Worm (Caenorhabditis elegans) whole organism, L4 larva: ENCODE measurements around the gene F53F1.3.

Experiments used
- F10B5.3 ChIP-seq: sonication (generic microtip); optimal IDR thresholded peaks from 2 replicates; lab custom pipeline; 2016; ENCODE audit warnings: mild to moderate bottlenecking, missing genetic modification characterization, missing compliant biosample characterization
- F49E8.2 ChIP-seq: sonication (generic microtip); optimal IDR thresholded peaks from 2 replicates; lab custom pipeline; 2016; ENCODE audit warnings: missing compliant biosample characterization, mild to moderate bottlenecking, missing genetic modification characterization, borderline replicate concordance
- Y105C5A.15 ChIP-seq: fragments of 200-800 bp; sonication (Bioruptor generic); IDR thresholded peaks from 2 replicates; pipeline ENCODE4 v1.3.6; 2022; ENCODE audit warnings: missing genetic modification characterization, missing compliant biosample characterization
- Y5F2A.4 ChIP-seq: fragments of 200-800 bp; sonication (Bioruptor generic); optimal IDR thresholded peaks from 2 replicates; lab custom pipeline; 2018; ENCODE audit warnings: mild to moderate bottlenecking, missing genetic modification characterization, missing compliant biosample characterization
- ZK337.2 ChIP-seq: fragments of 200-800 bp; sonication (Bioruptor generic); IDR thresholded peaks from 2 replicates; pipeline ENCODE4 v1.3.6; 2022; ENCODE audit warnings: missing genetic modification reagents, missing genetic modification characterization, missing compliant biosample characterization
- aha-1 ChIP-seq: fragments of 150-350 bp; peaks from one replicate; lab custom pipeline; 2014; ENCODE audit warnings: missing biosample characterization, missing genetic modification characterization
- ama-1 ChIP-seq: fragments of 150-350 bp; optimal IDR thresholded peaks from 2 replicates; lab custom pipeline; 2014; ENCODE audit warnings: inconsistent platforms, mixed read lengths
- arid-1 ChIP-seq: fragments of 200-800 bp; sonication (Bioruptor generic); conservative IDR thresholded peaks from 2 replicates; pipeline ENCODE4 v1.3.6; 2022; ENCODE audit warnings: missing genetic modification reagents, missing genetic modification characterization, missing compliant biosample characterization
- attf-4 ChIP-seq: sonication (generic microtip); optimal IDR thresholded peaks from 3 replicates; lab custom pipeline; 2017; ENCODE audit warnings: missing biosample characterization, missing genetic modification characterization
- ceh-32 ChIP-seq: sonication (generic microtip); optimal IDR thresholded peaks from 2 replicates; lab custom pipeline; 2016; ENCODE audit warnings: mild to moderate bottlenecking, missing genetic modification characterization, missing compliant biosample characterization; ENCODE audit not compliant: poor library complexity
- ceh-82 ChIP-seq: sonication (generic microtip); optimal IDR thresholded peaks from 2 replicates; lab custom pipeline; 2017; ENCODE audit warnings: missing biosample characterization, missing genetic modification characterization
- ctbp-1 ChIP-seq: fragments of 200-800 bp; sonication (Bioruptor generic); IDR thresholded peaks from 2 replicates; pipeline ENCODE4 v1.3.6; 2022; ENCODE audit warnings: missing genetic modification reagents, missing genetic modification characterization, missing compliant biosample characterization
- daf-12 ChIP-seq: fragments of 150-350 bp; optimal IDR thresholded peaks from 2 replicates; lab custom pipeline; 2014; ENCODE audit warnings: missing biosample characterization, missing genetic modification reagents, missing genetic modification characterization
- dmd-8 ChIP-seq: fragments of 200-800 bp; sonication (Bioruptor generic); IDR thresholded peaks from 2 replicates; pipeline ENCODE4 v1.3.6; 2022; ENCODE audit warnings: missing genetic modification characterization, missing compliant biosample characterization
- dmd-9 ChIP-seq: fragments of 200-800 bp; sonication (Bioruptor generic); IDR thresholded peaks from 2 replicates; pipeline ENCODE4 v1.3.6; 2022; ENCODE audit warnings: missing genetic modification reagents, missing genetic modification characterization, missing compliant biosample characterization
- dpl-1 ChIP-seq: fragments of 150-350 bp; optimal IDR thresholded peaks from 2 replicates; lab custom pipeline; 2014; ENCODE audit warnings: missing biosample characterization, missing genetic modification reagents, missing genetic modification characterization
- dve-1 ChIP-seq: sonication (generic microtip); optimal IDR thresholded peaks from 2 replicates; lab custom pipeline; 2017; ENCODE audit warnings: antibody characterized with exemption, mild to moderate bottlenecking, missing genetic modification characterization, missing compliant biosample characterization; ENCODE audit not compliant: insufficient read depth
- egl-27 ChIP-seq: sonication (generic microtip); optimal IDR thresholded peaks from 3 replicates; lab custom pipeline; 2017; ENCODE audit warnings: missing biosample characterization, missing genetic modification reagents, missing genetic modification characterization
- egl-43 ChIP-seq: fragments of 200-800 bp; sonication (Bioruptor generic); IDR thresholded peaks from 2 replicates; pipeline ENCODE4 v1.3.6; 2022; ENCODE audit warnings: missing genetic modification reagents, missing genetic modification characterization, missing compliant biosample characterization
- fkh-10 ChIP-seq: fragments of 150-350 bp; optimal IDR thresholded peaks from 2 replicates; lab custom pipeline; 2014; ENCODE audit warnings: missing biosample characterization, missing genetic modification reagents, missing genetic modification characterization
- fos-1 ChIP-seq: fragments of 150-350 bp; optimal IDR thresholded peaks from 2 replicates; lab custom pipeline; 2014; ENCODE audit warnings: missing biosample characterization, missing genetic modification characterization
- gei-8 ChIP-seq: fragments of 200-800 bp; sonication (Bioruptor generic); optimal IDR thresholded peaks from 2 replicates; lab custom pipeline; 2018; ENCODE audit warnings: mild to moderate bottlenecking, missing genetic modification characterization, missing compliant biosample characterization
- hif-1 ChIP-seq, 2 experiments: sonication (generic microtip); optimal IDR thresholded peaks; 2 replicates each; lab custom pipeline; 2016 to 2017; ENCODE audit warnings: missing compliant biosample characterization in 2 of 2, missing genetic modification characterization in 2 of 2, missing genetic modification reagents in 2 of 2, missing genotype in 2 of 2, mild to moderate bottlenecking in 1 of 2
- lim-7 ChIP-seq: fragments of 200-800 bp; sonication (Bioruptor generic); IDR thresholded peaks from 2 replicates; pipeline ENCODE4 v1.3.6; 2022; ENCODE audit warnings: missing genetic modification characterization, missing compliant biosample characterization
- lin-15B ChIP-seq: fragments of 150-350 bp; sonication (generic microtip); optimal IDR thresholded peaks from 3 replicates; lab custom pipeline; 2014; ENCODE audit warnings: missing biosample characterization, missing genetic modification characterization
- lin-29 ChIP-seq: fragments of 200-800 bp; sonication (Bioruptor generic); IDR thresholded peaks from 2 replicates; pipeline ENCODE4 v1.3.6; 2022; ENCODE audit warnings: missing genetic modification reagents, missing genetic modification characterization, missing compliant biosample characterization
- lin-39 ChIP-seq: fragments of 150-350 bp; optimal IDR thresholded peaks from 2 replicates; lab custom pipeline; 2014; ENCODE audit warnings: missing biosample characterization, missing genetic modification reagents, missing genetic modification characterization
- lsy-2 ChIP-seq, 2 experiments: fragments of 150-350 bp in 1 of 2; sonication (generic microtip) in 1 of 2; optimal IDR thresholded peaks; 2 replicates each; lab custom pipeline; 2014 to 2017; ENCODE audit warnings: missing biosample characterization in 2 of 2, missing genetic modification characterization in 2 of 2
- mes-2 ChIP-seq: sonication (generic microtip); optimal IDR thresholded peaks from 2 replicates; lab custom pipeline; 2016; ENCODE audit warnings: missing genotype, mild to moderate bottlenecking, missing genetic modification characterization, missing compliant biosample characterization; ENCODE audit not compliant: poor library complexity, severe bottlenecking
- mxl-2 ChIP-seq: fragments of 200-800 bp; sonication (Bioruptor generic); conservative IDR thresholded peaks from 2 replicates; pipeline ENCODE4 v1.3.6; 2022; ENCODE audit warnings: missing genetic modification reagents, missing genetic modification characterization, missing compliant biosample characterization
- mxl-3 ChIP-seq: fragments of 200-800 bp; sonication (Bioruptor generic); optimal IDR thresholded peaks from 2 replicates; lab custom pipeline; 2018; ENCODE audit warnings: mild to moderate bottlenecking, missing genetic modification characterization, missing compliant biosample characterization
- nhr-10 ChIP-seq: fragments of 150-350 bp; optimal IDR thresholded peaks from 2 replicates; lab custom pipeline; 2014; ENCODE audit warnings: missing biosample characterization, missing genetic modification characterization
- nhr-42 ChIP-seq: fragments of 200-800 bp; sonication (Bioruptor generic); IDR thresholded peaks from 2 replicates; pipeline ENCODE4 v1.3.6; 2022; ENCODE audit warnings: missing genetic modification characterization, missing compliant biosample characterization
- nhr-6 ChIP-seq: fragments of 150-350 bp; optimal IDR thresholded peaks from 2 replicates; lab custom pipeline; 2014; ENCODE audit warnings: missing biosample characterization, missing genetic modification characterization
- nhr-77 ChIP-seq: fragments of 150-350 bp; optimal IDR thresholded peaks from 2 replicates; lab custom pipeline; 2014; ENCODE audit warnings: missing biosample characterization, missing genetic modification characterization
- php-3 ChIP-seq: fragments of 200-800 bp; sonication (Bioruptor generic); IDR thresholded peaks from 2 replicates; pipeline ENCODE4 v1.3.6; 2022; ENCODE audit warnings: missing genetic modification reagents, missing genetic modification characterization, missing compliant biosample characterization
- rbr-2 ChIP-seq: sonication (generic microtip); optimal IDR thresholded peaks from 2 replicates; lab custom pipeline; 2016; ENCODE audit warnings: missing genotype, missing genetic modification characterization, missing compliant biosample characterization
- saeg-2 ChIP-seq: fragments of 200-800 bp; sonication (Bioruptor generic); IDR thresholded peaks from 2 replicates; pipeline ENCODE4 v1.3.6; 2022; ENCODE audit warnings: missing genetic modification reagents, missing genetic modification characterization, missing compliant biosample characterization
- set-16 ChIP-seq: fragments of 200-800 bp; sonication (Bioruptor generic); IDR thresholded peaks from 2 replicates; pipeline ENCODE4 v1.3.6; 2022; ENCODE audit warnings: missing genetic modification reagents, missing genetic modification characterization, missing compliant biosample characterization
- snpc-4 ChIP-seq: fragments of 150-350 bp; optimal IDR thresholded peaks from 2 replicates; lab custom pipeline; 2014; ENCODE audit warnings: missing biosample characterization, missing genetic modification characterization
- spr-3 ChIP-seq: fragments of 200-800 bp; sonication (Bioruptor generic); optimal IDR thresholded peaks from 2 replicates; lab custom pipeline; 2018; ENCODE audit warnings: mild to moderate bottlenecking, missing genetic modification characterization, missing compliant biosample characterization
- tag-97 ChIP-seq: fragments of 200-800 bp; sonication (Bioruptor generic); IDR thresholded peaks from 2 replicates; pipeline ENCODE4 v1.3.6; 2022; ENCODE audit warnings: missing genetic modification characterization, missing compliant biosample characterization
- tra-1 ChIP-seq: fragments of 200-800 bp; sonication (Bioruptor generic); IDR thresholded peaks from 2 replicates; pipeline ENCODE4 v1.3.6; 2022; ENCODE audit warnings: missing genetic modification reagents, missing genetic modification characterization, missing compliant biosample characterization
- vab-7 ChIP-seq: fragments of 200-800 bp; sonication (Bioruptor generic); IDR thresholded peaks from 2 replicates; pipeline ENCODE4 v1.3.6; 2022; ENCODE audit warnings: missing genetic modification reagents, missing genetic modification characterization, missing compliant biosample characterization
- zfp-2 ChIP-seq: sonication (generic microtip); optimal IDR thresholded peaks from 2 replicates; lab custom pipeline; 2016; ENCODE audit warnings: mild to moderate bottlenecking, missing genetic modification characterization, missing compliant biosample characterization
- zip-2 ChIP-seq: fragments of 150-350 bp; optimal IDR thresholded peaks from 2 replicates; lab custom pipeline; 2014; ENCODE audit warnings: missing biosample characterization, missing genetic modification characterization

Gene F53F1.3

ce11 chrV:13453334-13453733 lies 45.3 kb downstream of the F53F1.3 start, which contains the start of gene lurp-2:
Gene lurp-2 (plus strand): TSS chrV:13453634.
- no peak for TF ChIP-seq dmd-8
- TF ChIP-seq ama-1 (lab: Kevin White, UChicago) = no peak
- no peak for TF ChIP-seq hif-1 (tag; optimal IDR thresholded peaks at IDR 0.05; lab: Kevin White, UChicago)
- TF ChIP-seq aha-1 (tag; lab: Kevin White, UChicago) = no peak
- no peak for TF ChIP-seq lin-29 (GFP tag; lab: Robert Waterston, UW)
- TF ChIP-seq snpc-4 (tag; lab: Kevin White, UChicago) = no peak
- TF ChIP-seq vab-7 (GFP tag; lab: Robert Waterston, UW) = no peak
- TF ChIP-seq mxl-3 = no peak
- TF ChIP-seq nhr-77 (tag; lab: Kevin White, UChicago) = no peak
- TF ChIP-seq lim-7 (GFP tag; lab: Robert Waterston, UW) = no peak
- TF ChIP-seq attf-4 (tag; lab: Kevin White, UChicago) = no peak
- no peak for TF ChIP-seq fkh-10 (GFP tag; lab: Kevin White, UChicago)
- TF ChIP-seq ceh-32 (tag; lab: Kevin White, UChicago) = no peak
- no peak for TF ChIP-seq Y5F2A.4 (GFP tag; lab: Kevin White, UChicago)

ce11 chrV:13455448-13455847 lies 47.4 kb downstream of the F53F1.3 start, which contains the start of gene lurp-3:
Gene lurp-3 (plus strand): TSS chrV:13455748.
- TF ChIP-seq F49E8.2 = no peak
- TF ChIP-seq fos-1 (tag; lab: Kevin White, UChicago) = no peak
- no peak for TF ChIP-seq ceh-82 (tag; lab: Kevin White, UChicago)
- TF ChIP-seq egl-43 (GFP tag; lab: Robert Waterston, UW) = no peak
- TF ChIP-seq saeg-2 (GFP tag; lab: Robert Waterston, UW) = no peak
- no peak for TF ChIP-seq nhr-42 (GFP tag; lab: Robert Waterston, UW)
- no peak for TF ChIP-seq zip-2 (tag; lab: Kevin White, UChicago)
- TF ChIP-seq ZK337.2 (GFP tag; lab: Robert Waterston, UW) = no peak

- peak; percentile 35 for TF ChIP-seq dpl-1 (GFP tag; lab: Kevin White, UChicago)
- TF ChIP-seq lim-7 (GFP tag; lab: Robert Waterston, UW) = no peak
- TF ChIP-seq nhr-6 (tag; lab: Kevin White, UChicago) = peak; percentile 52
Observed at ce11 chrV:13457858-13458257, 49.8 kb downstream of the F53F1.3 start, which contains the start of gene F25H9.2. Gene F25H9.2 (plus strand): TSS chrV:13458083.

- TF ChIP-seq lin-15B (tag; lab: Kevin White, UChicago) = no peak
- no peak for TF ChIP-seq arid-1 (GFP tag; lab: Robert Waterston, UW)
- no peak for TF ChIP-seq Y105C5A.15 (GFP tag; lab: Robert Waterston, UW)
- no peak for TF ChIP-seq lin-39
- peak; percentile 53 for TF ChIP-seq mes-2 (tag; lab: Kevin White, UChicago)
- TF ChIP-seq mxl-2 = no peak
- TF ChIP-seq nhr-10 = no peak
- TF ChIP-seq mxl-3 = no peak
- no peak for TF ChIP-seq lsy-2 (tag; optimal IDR thresholded peaks at IDR 0.05; lab: Kevin White, UChicago)
- no peak for TF ChIP-seq set-16
- TF ChIP-seq egl-27 = no peak
- no peak for TF ChIP-seq daf-12 (tag; lab: Kevin White, UChicago)
- TF ChIP-seq zfp-2 (tag; lab: Kevin White, UChicago) = no peak
- TF ChIP-seq tra-1 (GFP tag; lab: Robert Waterston, UW) = no peak
- TF ChIP-seq gei-8 (GFP tag; lab: Kevin White, UChicago) = no peak
- peak; percentile 19 for TF ChIP-seq nhr-6 (tag; lab: Kevin White, UChicago)
- TF ChIP-seq tag-97 (GFP tag; lab: Robert Waterston, UW) = no peak
- TF ChIP-seq lin-29 (GFP tag; lab: Robert Waterston, UW) = no peak
- TF ChIP-seq rbr-2 (tag; lab: Kevin White, UChicago) = peak; percentile 3
- no peak for TF ChIP-seq spr-3 (GFP tag; lab: Kevin White, UChicago)
- TF ChIP-seq F10B5.3 (tag; lab: Kevin White, UChicago) = no peak
- no peak for TF ChIP-seq ctbp-1 (GFP tag; lab: Robert Waterston, UW)
- TF ChIP-seq dpl-1 (GFP tag; lab: Kevin White, UChicago) = peak; percentile 11
- no peak for TF ChIP-seq fos-1 (tag; lab: Kevin White, UChicago)
- no peak for TF ChIP-seq dmd-9 (GFP tag; lab: Robert Waterston, UW)
- peak; percentile 8 for TF ChIP-seq dve-1 (tag; lab: Kevin White, UChicago)
- no peak for TF ChIP-seq php-3
Observed at ce11 chrV:13459323-13459722, 51.3 kb downstream of the F53F1.3 start, which contains the start of gene bath-39. Gene bath-39 (plus strand): TSS chrV:13459459.
